Worm (Caenorhabditis elegans): Measurements from ENCODE around the gene R12B2.13.

The R12B2.13 gene

ce11 chrIII:5815932-5816331, 17.3 kb downstream of the R12B2.13 start, which contains the start of gene sma-4:
Gene sma-4 (plus strand): TSS chrIII:5816232.
- TF ChIP-seq rbr-2 (tag; optimal IDR thresholded peaks at IDR 0.05) (no peak), madf-5 (GFP tag; IDR thresholded peaks at IDR 0.05) (no peak), hmg-1.1 (GFP tag; IDR thresholded peaks at IDR 0.05) (no peak), Y48G9A.11 (GFP tag; IDR thresholded peaks at IDR 0.05) (no peak), daf-19 (GFP tag; conservative IDR thresholded peaks at IDR 0.05) (no peak), cey-2 (tag; optimal IDR thresholded peaks at IDR 0.05; ENCODE audit: borderline replicate concordance, insufficient read depth) (no peak), unc-62 (GFP tag; optimal IDR thresholded peaks at IDR 0.05 in 1 of 2) (no peak), unc-62 (tag; optimal IDR thresholded peaks at IDR 0.05) (no peak), F37D6.2 (tag; optimal IDR thresholded peaks at IDR 0.05) (no peak), vab-7 (GFP tag; IDR thresholded peaks at IDR 0.05) (no peak), nhr-42 (GFP tag; IDR thresholded peaks at IDR 0.05) (no peak)

- TF ChIP-seq rbr-2 (tag; optimal IDR thresholded peaks at IDR 0.05) (no peak), ama-1 (optimal IDR thresholded peaks at IDR 0.05) (no peak), R02D3.7 (tag; optimal IDR thresholded peaks at IDR 0.05) (no peak), saeg-2 (GFP tag; IDR thresholded peaks at IDR 0.05) (no peak), ceh-62 (tag; optimal IDR thresholded peaks at IDR 0.05) (no peak), nhr-25 (tag; optimal IDR thresholded peaks at IDR 0.05; ENCODE audit: borderline replicate concordance, insufficient read depth) (no peak), nhr-10 (tag; optimal IDR thresholded peaks at IDR 0.05) (no peak), Y5F2A.4 (GFP tag; optimal IDR thresholded peaks at IDR 0.05) (no peak), lin-38 (GFP tag; IDR thresholded peaks at IDR 0.05) (no peak), Y75B8A.6 (GFP tag; IDR thresholded peaks at IDR 0.05) (no peak), madf-9 (GFP tag; conservative IDR thresholded peaks at IDR 0.05) (no peak), nhr-6 (tag; optimal IDR thresholded peaks at IDR 0.05) (no peak), dmd-8 (GFP tag; IDR thresholded peaks at IDR 0.05) (no peak), ces-1 (GFP tag; optimal IDR thresholded peaks at IDR 0.05) (no peak), ctbp-1 (GFP tag; IDR thresholded peaks at IDR 0.05) (no peak), nhr-111 (GFP tag; optimal IDR thresholded peaks at IDR 0.05) (no peak), mxl-3 (GFP tag; optimal IDR thresholded peaks at IDR 0.05) (peak; percentile 30), jun-1 (tag; optimal IDR thresholded peaks at IDR 0.05) (no peak), spr-3 (GFP tag; optimal IDR thresholded peaks at IDR 0.05) (no peak), unc-39 (tag; optimal IDR thresholded peaks at IDR 0.05) (no peak), F10B5.3 (tag; optimal IDR thresholded peaks at IDR 0.05) (no peak), hlh-11 (tag; optimal IDR thresholded peaks at IDR 0.05) (peak; percentile 76), set-16 (GFP tag; IDR thresholded peaks at IDR 0.05) (no peak), mes-2 (tag; optimal IDR thresholded peaks at IDR 0.05; ENCODE audit: poor library complexity, severe bottlenecking) (peak; percentile 43), tra-1 (GFP tag; IDR thresholded peaks at IDR 0.05) (no peak), lin-29 (GFP tag; IDR thresholded peaks at IDR 0.05) (no peak), T26A8.4 (GFP tag; IDR thresholded peaks at IDR 0.05) (0 out of 2 replicates have a peak, but pooled peaks have one; percentile 17), nhr-28 (tag; optimal IDR thresholded peaks at IDR 0.05) (peak; percentile 45), nhr-102 (tag; optimal IDR thresholded peaks at IDR 0.05) (no peak), dve-1 (tag; optimal IDR thresholded peaks at IDR 0.05; ENCODE audit: insufficient read depth) (no peak), daf-16 (GFP tag; optimal IDR thresholded peaks at IDR 0.05) (no peak), daf-16 (tag; optimal IDR thresholded peaks at IDR 0.05) (peak; percentile 18), nhr-42 (GFP tag; IDR thresholded peaks at IDR 0.05) (no peak), ZK546.5 (tag; optimal IDR thresholded peaks at IDR 0.05) (no peak), ceh-20 (GFP tag; IDR thresholded peaks at IDR 0.05) (peak; percentile 56; the same call in 1 of the 2 replicates), dmd-6 (GFP tag; IDR thresholded peaks at IDR 0.05) (peak; percentile 21; the same call in 1 of the 2 replicates)
Measured at ce11 chrIII:5814799-5815198, 18.5 kb downstream of the R12B2.13 start, which contains the start of gene R12B2.7. Gene R12B2.7 (plus strand): TSS chrIII:5815045.
